In the genomic region with DNA sequence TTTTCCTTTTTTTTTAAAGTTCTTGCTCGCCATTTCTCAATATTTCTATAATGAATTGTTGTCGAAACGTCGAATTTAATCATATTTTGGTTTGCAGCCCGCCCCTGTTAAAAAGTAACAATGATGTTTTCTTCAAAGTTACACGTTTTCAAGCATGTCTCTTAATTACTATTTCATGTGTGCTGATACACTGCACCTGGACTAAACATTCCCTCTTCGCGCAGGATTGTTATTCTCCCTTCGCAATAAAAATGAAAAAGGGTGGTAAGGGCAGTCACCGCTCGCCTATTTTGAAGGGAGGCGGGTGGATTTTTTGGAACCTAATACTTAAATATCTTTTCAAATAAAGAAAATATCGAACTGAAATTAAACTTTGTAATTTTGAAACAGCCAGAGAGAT, we compare ENCODE assay signal across 5 worm cellular contexts.
TF ChIP-seq lines count a peak whose summit lies in the region.

No protein-coding gene starts in this region.

TF ChIP-seq in whole organism, L1 larva, 84 proteins besides CTCF, POLR2A, EP300 and RAD21 (continues in another document):
- no peak for TF ChIP-seq lin-15B (tag; optimal IDR thresholded peaks at IDR 0.05; lab: Kevin White, UChicago)
- no peak for TF ChIP-seq jun-1 (tag; optimal IDR thresholded peaks at IDR 0.05; lab: Kevin White, UChicago)
- TF ChIP-seq nhr-12 (tag; optimal IDR thresholded peaks at IDR 0.05; lab: Kevin White, UChicago) = no peak
- TF ChIP-seq lin-35 (GFP tag; optimal IDR thresholded peaks at IDR 0.05; lab: Kevin White, UChicago) = peak in 1 of 2 experiments; percentile 42
- no peak for TF ChIP-seq sptf-1 (tag; optimal IDR thresholded peaks at IDR 0.05; lab: Kevin White, UChicago)
- no peak for TF ChIP-seq pax-3 (tag; optimal IDR thresholded peaks at IDR 0.05; lab: Kevin White, UChicago)
- TF ChIP-seq lin-13 (GFP tag; optimal IDR thresholded peaks at IDR 0.05; lab: Kevin White, UChicago) = no peak
- TF ChIP-seq lin-14 (GFP tag; optimal IDR thresholded peaks at IDR 0.05; lab: Kevin White, UChicago) = no peak
- TF ChIP-seq nhr-85 (tag; lab: Kevin White, UChicago) = peak; percentile 77
- TF ChIP-seq aha-1 (tag; optimal IDR thresholded peaks at IDR 0.05; lab: Kevin White, UChicago) = no peak
- TF ChIP-seq fos-1 (tag; optimal IDR thresholded peaks at IDR 0.05; lab: Kevin White, UChicago) = no peak
- TF ChIP-seq irx-1 (tag; optimal IDR thresholded peaks at IDR 0.05; lab: Kevin White, UChicago) = peak; percentile 34
- TF ChIP-seq elt-2 (tag; optimal IDR thresholded peaks at IDR 0.05; lab: Kevin White, UChicago) = no peak
- no peak for TF ChIP-seq lir-3 (tag; optimal IDR thresholded peaks at IDR 0.05; lab: Kevin White, UChicago; ENCODE audit: poor library complexity)
- peak; percentile 77 for TF ChIP-seq snu-23 (GFP tag; optimal IDR thresholded peaks at IDR 0.05; lab: Kevin White, UChicago)
- peak; percentile 49 for TF ChIP-seq rnt-1 (tag; optimal IDR thresholded peaks at IDR 0.05; lab: Kevin White, UChicago)
- no peak for TF ChIP-seq zag-1 (tag; optimal IDR thresholded peaks at IDR 0.05; lab: Kevin White, UChicago)
- TF ChIP-seq aly-2 (tag; optimal IDR thresholded peaks at IDR 0.05; lab: Kevin White, UChicago) = no peak

TF ChIP-seq in whole organism, L3 larva, 47 proteins besides CTCF, POLR2A, EP300 and RAD21 (continues in another document):
- TF ChIP-seq aly-2 (tag; optimal IDR thresholded peaks at IDR 0.05; lab: Kevin White, UChicago) (no peak), lin-39 (tag; optimal IDR thresholded peaks at IDR 0.05; lab: Kevin White, UChicago) (no peak), ama-1 (optimal IDR thresholded peaks at IDR 0.05; lab: Kevin White, UChicago) (no peak), nfya-1 (tag; optimal IDR thresholded peaks at IDR 0.05; lab: Kevin White, UChicago; ENCODE audit: insufficient read depth) (peak; percentile 13), nhr-67 (tag; optimal IDR thresholded peaks at IDR 0.05; lab: Kevin White, UChicago) (no peak), zag-1 (tag; optimal IDR thresholded peaks at IDR 0.05; lab: Kevin White, UChicago) (no peak), unc-39 (tag; optimal IDR thresholded peaks at IDR 0.05; lab: Kevin White, UChicago) (no peak), R02D3.7 (tag; optimal IDR thresholded peaks at IDR 0.05; lab: Kevin White, UChicago) (no peak), nhr-77 (tag; optimal IDR thresholded peaks at IDR 0.05; lab: Kevin White, UChicago) (no peak), jun-1 (tag; optimal IDR thresholded peaks at IDR 0.05; lab: Kevin White, UChicago) (no peak), nhr-11 (tag; optimal IDR thresholded peaks at IDR 0.05; lab: Kevin White, UChicago) (no peak), mdl-1 (tag; optimal IDR thresholded peaks at IDR 0.05; lab: Kevin White, UChicago) (no peak), nhr-25 (tag; optimal IDR thresholded peaks at IDR 0.05; lab: Kevin White, UChicago) (no peak), mml-1 (tag; optimal IDR thresholded peaks at IDR 0.05; lab: Kevin White, UChicago) (no peak), elt-3 (tag; optimal IDR thresholded peaks at IDR 0.05; lab: Kevin White, UChicago) (no peak), ztf-11 (tag; optimal IDR thresholded peaks at IDR 0.05; lab: Kevin White, UChicago) (no peak), unc-62 (GFP tag; optimal IDR thresholded peaks at IDR 0.05; lab: Kevin White, UChicago) (no peak), sea-2 (GFP tag; optimal IDR thresholded peaks at IDR 0.05; lab: Kevin White, UChicago) (no peak), ztf-4 (tag; optimal IDR thresholded peaks at IDR 0.05; lab: Kevin White, UChicago) (no peak)

TF ChIP-seq in whole organism, early embryonic, 17 proteins besides CTCF, POLR2A, EP300 and RAD21:
- no peak for TF ChIP-seq ceh-13 (GFP tag; optimal IDR thresholded peaks at IDR 0.05; lab: Kevin White, UChicago)
- TF ChIP-seq tbx-37 (GFP tag; conservative IDR thresholded peaks at IDR 0.05; lab: Robert Waterston, UW) = peak; percentile 36

TF ChIP-seq in whole organism, midembryonic, 9 proteins besides CTCF, POLR2A, EP300 and RAD21:
- TF ChIP-seq ztf-23 (GFP tag; IDR thresholded peaks at IDR 0.05; lab: Robert Waterston, UW) (peak; percentile 45; the same call in 1 of the 2 replicates), klf-2 (GFP tag; conservative IDR thresholded peaks at IDR 0.05; lab: Robert Waterston, UW) (no peak)

TF ChIP-seq in whole organism, young adult, 124 proteins besides CTCF, POLR2A, EP300 and RAD21:
- TF ChIP-seq Y56A3A.18 (GFP tag; IDR thresholded peaks at IDR 0.05; lab: Robert Waterston, UW) (peak; percentile 87), akir-1 (GFP tag; optimal IDR thresholded peaks at IDR 0.05; lab: Kevin White, UChicago) (peak; percentile 7), F52B5.7 (tag; optimal IDR thresholded peaks at IDR 0.05; lab: Kevin White, UChicago) (no peak), ztf-26 (tag; optimal IDR thresholded peaks at IDR 0.05; lab: Kevin White, UChicago) (peak; percentile 32), C17E4.6 (GFP tag; IDR thresholded peaks at IDR 0.05; lab: Robert Waterston, UW) (no peak), B0019.2 (GFP tag; conservative IDR thresholded peaks at IDR 0.05; lab: Robert Waterston, UW) (no peak), lir-1 (GFP tag; conservative IDR thresholded peaks at IDR 0.05; lab: Robert Waterston, UW) (no peak), nhr-80 (tag; optimal IDR thresholded peaks at IDR 0.05; lab: Kevin White, UChicago) (peak; percentile 39), tlf-1 (GFP tag; optimal IDR thresholded peaks at IDR 0.05; lab: Kevin White, UChicago) (peak; percentile 31), him-1 (tag; optimal IDR thresholded peaks at IDR 0.05; lab: Kevin White, UChicago) (no peak), snpc-3.4 (tag; optimal IDR thresholded peaks at IDR 0.05; lab: Kevin White, UChicago) (no peak), lin-40 (tag; optimal IDR thresholded peaks at IDR 0.05; lab: Kevin White, UChicago) (peak; percentile 85), tbp1 (GFP tag; optimal IDR thresholded peaks at IDR 0.05; lab: Kevin White, UChicago) (peak; percentile 36), gei-17 (GFP tag; optimal IDR thresholded peaks at IDR 0.05; lab: Kevin White, UChicago) (peak; percentile 84), lin-35 (GFP tag; optimal IDR thresholded peaks at IDR 0.05; lab: Kevin White, UChicago) (peak in 1 of 3 experiments; percentile 57), F39B2.1 (GFP tag; IDR thresholded peaks at IDR 0.05; lab: Robert Waterston, UW) (no peak), tbx-9 (tag; optimal IDR thresholded peaks at IDR 0.05; lab: Kevin White, UChicago; ENCODE audit: borderline replicate concordance) (no peak), K11D2.4 (GFP tag; IDR thresholded peaks at IDR 0.05; lab: Robert Waterston, UW) (peak; percentile 87), mcd-1 (GFP tag; IDR thresholded peaks at IDR 0.05; lab: Robert Waterston, UW) (peak; percentile 51; the same call in 1 of the 2 replicates), sptf-2 (GFP tag; optimal IDR thresholded peaks at IDR 0.05; lab: Kevin White, UChicago) (no peak), rcor-1 (GFP tag; IDR thresholded peaks at IDR 0.05; lab: Robert Waterston, UW) (0 out of 2 replicates have a peak, but pooled peaks have one; percentile 36), ceh-27 (GFP tag; optimal IDR thresholded peaks at IDR 0.05; lab: Kevin White, UChicago) (peak; percentile 17), nfyb-1 (GFP tag; IDR thresholded peaks at IDR 0.05; lab: Robert Waterston, UW) (0 out of 2 replicates have a peak, but pooled peaks have one; percentile 27), hmg-20 (GFP tag; IDR thresholded peaks at IDR 0.05; lab: Robert Waterston, UW) (peak; percentile 60; the same call in 1 of the 2 replicates), snpc-4 (GFP tag; optimal IDR thresholded peaks at IDR 0.05; lab: Kevin White, UChicago) (no peak), snpc-4 (tag; optimal IDR thresholded peaks at IDR 0.05; lab: Kevin White, UChicago) (peak in 2 of 4 experiments; percentile 15 to 18), dox-1 (GFP tag; IDR thresholded peaks at IDR 0.05; lab: Robert Waterston, UW) (peak; percentile 92), ceh-40 (GFP tag; IDR thresholded peaks at IDR 0.05; lab: Robert Waterston, UW) (no peak), egl-18 (GFP tag; IDR thresholded peaks at IDR 0.05; lab: Robert Waterston, UW) (no peak), ztf-3 (GFP tag; optimal IDR thresholded peaks at IDR 0.05; lab: Kevin White, UChicago) (no peak), C06A6.2 (GFP tag; conservative IDR thresholded peaks at IDR 0.05; lab: Robert Waterston, UW) (0 out of 2 replicates have a peak, but pooled peaks have one; percentile 29), B0336.3 (GFP tag; IDR thresholded peaks at IDR 0.05; lab: Robert Waterston, UW) (0 out of 2 replicates have a peak, but pooled peaks have one; percentile 24), nhr-27 (tag; optimal IDR thresholded peaks at IDR 0.05; lab: Kevin White, UChicago) (no peak), hmg-1.2 (GFP tag; IDR thresholded peaks at IDR 0.05; lab: Robert Waterston, UW) (peak; percentile 57), rpc-1 (optimal IDR thresholded peaks at IDR 0.05; lab: Kevin White, UChicago) (no peak), rpc-1 (tag; optimal IDR thresholded peaks at IDR 0.05; lab: Kevin White, UChicago) (no peak), attf-5 (GFP tag; optimal IDR thresholded peaks at IDR 0.05; lab: Kevin White, UChicago) (no peak), F10E7.11 (tag; optimal IDR thresholded peaks at IDR 0.05; lab: Kevin White, UChicago) (no peak), ZK185.1 (tag; optimal IDR thresholded peaks at IDR 0.05; lab: Kevin White, UChicago; ENCODE audit: poor library complexity, severe bottlenecking) (peak; percentile 54), ekl-4 (GFP tag; IDR thresholded peaks at IDR 0.05; lab: Robert Waterston, UW) (0 out of 2 replicates have a peak, but pooled peaks have one; percentile 32), Y53G8AR.9 (GFP tag; conservative IDR thresholded peaks at IDR 0.05; lab: Robert Waterston, UW) (0 out of 2 replicates have a peak, but pooled peaks have one; percentile 22), pbrm-1 (GFP tag; IDR thresholded peaks at IDR 0.05; lab: Robert Waterston, UW) (0 out of 2 replicates have a peak, but pooled peaks have one; percentile 29), lag-1 (GFP tag; IDR thresholded peaks at IDR 0.05; lab: Robert Waterston, UW) (0 out of 2 replicates have a peak, but pooled peaks have one; percentile 37), lin-26 (GFP tag; IDR thresholded peaks at IDR 0.05; lab: Robert Waterston, UW) (no peak)
